Fruit fly (Drosophila melanogaster) whole organism, embryonic: ENCODE data around the gene sbr.

Experiments used
- Aef1 ChIP-seq: fragments of 200-800 bp; sonication (Bioruptor generic); IDR thresholded peaks from 3 replicates; pipeline ENCODE4 v1.3.6; 2022; ENCODE audit warnings: missing biosample characterization, missing genetic modification characterization
- Bteb2 ChIP-seq: fragments of 200-800 bp; sonication (Bioruptor generic); optimal IDR thresholded peaks from 2 replicates; lab custom pipeline; 2016; ENCODE audit warnings: missing biosample characterization, missing genetic modification characterization
- C15 ChIP-seq: fragments of 200-800 bp; sonication (Bioruptor generic); IDR thresholded peaks from 3 replicates; pipeline ENCODE4 v1.3.6; 2022; ENCODE audit warnings: missing biosample characterization, missing genetic modification characterization
- CG10366 ChIP-seq: fragments of 200-800 bp; sonication (Bioruptor generic); IDR thresholded peaks from 2 replicates; pipeline ENCODE4 v1.3.6; 2022; ENCODE audit warnings: missing biosample characterization, missing genetic modification characterization
- CG10565 ChIP-seq: fragments of 200-800 bp; sonication (Bioruptor generic); optimal IDR thresholded peaks from 3 replicates; lab custom pipeline; 2016; ENCODE audit warnings: missing biosample characterization, mild to moderate bottlenecking, missing genetic modification characterization
- CG10654 ChIP-seq: fragments of 200-800 bp; sonication (Bioruptor generic); optimal IDR thresholded peaks from 2 replicates; lab custom pipeline; 2016; ENCODE audit warnings: missing biosample characterization, missing genetic modification characterization
- CG10979 ChIP-seq: fragments of 200-800 bp; sonication (Bioruptor generic); optimal IDR thresholded peaks from 2 replicates; lab custom pipeline; 2018; ENCODE audit warnings: missing biosample characterization, mild to moderate bottlenecking, missing genetic modification characterization, moderate library complexity
- CG11085 ChIP-seq: fragments of 200-800 bp; sonication (Bioruptor generic); IDR thresholded peaks from 2 replicates; pipeline ENCODE4 v1.3.6; 2022; ENCODE audit warnings: missing biosample characterization, missing genetic modification characterization
- CG13123 ChIP-seq: fragments of 200-800 bp; sonication (Bioruptor generic); optimal IDR thresholded peaks from 2 replicates; lab custom pipeline; 2016; ENCODE audit warnings: missing biosample characterization, missing genetic modification characterization
- CG14014 ChIP-seq: fragments of 200-800 bp; sonication (Bioruptor generic); IDR thresholded peaks from 2 replicates; pipeline ENCODE4 v1.3.6; 2022; ENCODE audit warnings: missing biosample characterization, missing genetic modification characterization
- CG14667 ChIP-seq: fragments of 200-800 bp; sonication (Bioruptor generic); IDR thresholded peaks from 2 replicates; pipeline ENCODE4 v1.3.6; 2022; ENCODE audit warnings: missing biosample characterization, missing genetic modification characterization
- CG15269 ChIP-seq: fragments of 200-800 bp; sonication (Bioruptor generic); optimal IDR thresholded peaks from 2 replicates; lab custom pipeline; 2018; ENCODE audit warnings: missing biosample characterization, mild to moderate bottlenecking, missing genetic modification characterization, moderate library complexity
- CG17359 ChIP-seq: fragments of 200-800 bp; sonication (Bioruptor generic); optimal IDR thresholded peaks from 3 replicates; lab custom pipeline; 2018; ENCODE audit warnings: missing biosample characterization, mild to moderate bottlenecking, missing genetic modification characterization, moderate library complexity
- CG17361 ChIP-seq: fragments of 200-800 bp; sonication (Bioruptor generic); IDR thresholded peaks from 3 replicates; pipeline ENCODE4 v1.3.6; 2022; ENCODE audit warnings: missing biosample characterization, missing genetic modification characterization
- CG17385 ChIP-seq: fragments of 200-800 bp; sonication (Bioruptor generic); optimal IDR thresholded peaks from 3 replicates; lab custom pipeline; 2018; ENCODE audit warnings: missing biosample characterization, mild to moderate bottlenecking, missing genetic modification characterization
- CG2202 ChIP-seq: fragments of 200-800 bp; sonication (Bioruptor generic); optimal IDR thresholded peaks from 2 replicates; lab custom pipeline; 2018; ENCODE audit warnings: missing biosample characterization, mild to moderate bottlenecking, missing genetic modification characterization
- CG3163 ChIP-seq: fragments of 200-800 bp; sonication (Bioruptor generic); optimal IDR thresholded peaks from 3 replicates; lab custom pipeline; 2016; ENCODE audit warnings: missing biosample characterization, missing genetic modification characterization
- CG3726 ChIP-seq: fragments of 200-800 bp; sonication (Bioruptor generic); IDR thresholded peaks from 3 replicates; pipeline ENCODE4, ENCODE4 v1.3.6; 2022; ENCODE audit warnings: missing biosample characterization, missing genetic modification characterization
- CG4328 ChIP-seq: fragments of 200-800 bp; sonication (Bioruptor generic); optimal IDR thresholded peaks from 3 replicates; lab custom pipeline; 2017; ENCODE audit warnings: missing biosample characterization, missing genetic modification reagents, missing genetic modification characterization
- CG4707 ChIP-seq: fragments of 200-800 bp; sonication (Bioruptor generic); optimal IDR thresholded peaks from 2 replicates; lab custom pipeline; 2018; ENCODE audit warnings: missing biosample characterization, mild to moderate bottlenecking, missing genetic modification characterization, moderate library complexity
- CG8388 ChIP-seq: fragments of 200-800 bp; sonication (Bioruptor generic); optimal IDR thresholded peaks from 2 replicates; lab custom pipeline; 2019; ENCODE audit warnings: missing biosample characterization, mild to moderate bottlenecking, missing genetic modification characterization, moderate library complexity
- CG9797 ChIP-seq: fragments of 200-800 bp; sonication (Bioruptor generic); optimal IDR thresholded peaks from 3 replicates; lab custom pipeline; 2018; ENCODE audit warnings: missing biosample characterization, mild to moderate bottlenecking, missing genetic modification characterization
- Deaf1 ChIP-seq: fragments of 200-800 bp; optimal IDR thresholded peaks from 3 replicates; lab custom pipeline; 2019; ENCODE audit warnings: missing biosample characterization, mild to moderate bottlenecking, missing genetic modification characterization, moderate library complexity
- Dfd ChIP-seq, 2 experiments: fragments of >200 bp; optimal IDR thresholded peaks; 2 replicates each; lab custom pipeline; 2017; ENCODE audit warnings: missing biosample characterization in 2 of 2, missing genetic modification characterization in 2 of 2
- E2f1 ChIP-seq: fragments of 200-800 bp; sonication (Bioruptor generic); IDR thresholded peaks from 2 replicates; pipeline ENCODE4 v1.3.6; 2022; ENCODE audit warnings: missing biosample characterization, missing genetic modification characterization
- Ets65A ChIP-seq: fragments of 200-800 bp; sonication (Bioruptor generic); peaks from one replicate; lab custom pipeline; 2016; ENCODE audit warnings: missing biosample characterization, missing genetic modification characterization
- NK7.1 ChIP-seq: fragments of 200-800 bp; sonication (Bioruptor generic); optimal IDR thresholded peaks from 3 replicates; lab custom pipeline; 2016; ENCODE audit warnings: missing biosample characterization, missing genetic modification characterization
- Nf-YB ChIP-seq: fragments of 200-800 bp; sonication (Bioruptor generic); optimal IDR thresholded peaks from 3 replicates; lab custom pipeline; 2019; ENCODE audit warnings: missing biosample characterization, mild to moderate bottlenecking, missing genetic modification characterization, moderate library complexity
- PHDP ChIP-seq: fragments of 200-800 bp; sonication (Bioruptor generic); optimal IDR thresholded peaks from 3 replicates; lab custom pipeline; 2018; ENCODE audit warnings: missing biosample characterization, mild to moderate bottlenecking, missing genetic modification characterization, moderate library complexity
- Ptx1 ChIP-seq: fragments of 200-800 bp; sonication (Bioruptor generic); IDR thresholded peaks from 2 replicates; pipeline ENCODE4 v1.3.6; 2022; ENCODE audit warnings: missing biosample characterization, missing genetic modification characterization
- Taf1 ChIP-seq: fragments of 200-800 bp; sonication (Bioruptor generic); IDR thresholded peaks from 2 replicates; pipeline ENCODE4 v1.3.6; 2022; ENCODE audit warnings: missing biosample characterization, missing genetic modification characterization
- ara ChIP-seq: fragments of 200-800 bp; sonication (Bioruptor generic); IDR thresholded peaks from 2 replicates; pipeline ENCODE4 v1.3.6; 2022; ENCODE audit warnings: missing biosample characterization, missing genetic modification characterization
- bcd ChIP-seq: fragments of 200-800 bp; sonication (Bioruptor generic); optimal IDR thresholded peaks from 2 replicates; lab custom pipeline; 2017; ENCODE audit warnings: missing biosample characterization, mild to moderate bottlenecking, missing genetic modification characterization
- btn ChIP-seq: fragments of 200-800 bp; sonication (Bioruptor generic); optimal IDR thresholded peaks from 2 replicates; lab custom pipeline; 2016; ENCODE audit warnings: missing biosample characterization, missing genetic modification characterization
- chm ChIP-seq: fragments of 200-800 bp; sonication (Bioruptor generic); IDR thresholded peaks from 2 replicates; pipeline ENCODE4 v1.3.6; 2022; ENCODE audit warnings: missing biosample characterization, missing genetic modification characterization
- gce ChIP-seq: fragments of 200-800 bp; sonication (Bioruptor generic); IDR thresholded peaks from 3 replicates; pipeline ENCODE4 v1.3.6; 2022; ENCODE audit warnings: missing biosample characterization, missing genetic modification characterization
- gcm2 ChIP-seq: fragments of 200-800 bp; sonication (Bioruptor generic); optimal IDR thresholded peaks from 2 replicates; lab custom pipeline; 2016; ENCODE audit warnings: missing biosample characterization, missing genetic modification characterization
- gfzf ChIP-seq: fragments of 200-800 bp; sonication (Bioruptor generic); optimal IDR thresholded peaks from 2 replicates; lab custom pipeline; 2016; ENCODE audit warnings: missing biosample characterization, mild to moderate bottlenecking, missing genetic modification characterization, moderate library complexity
- ind ChIP-seq: fragments of 200-800 bp; sonication (Bioruptor generic); optimal IDR thresholded peaks from 3 replicates; lab custom pipeline; 2016; ENCODE audit warnings: missing biosample characterization, missing genetic modification characterization
- lola ChIP-seq, 3 experiments: fragments of >200 bp in 2 of 3; fragments of 200-800 bp in 1 of 3; sonication (Bioruptor generic) in 1 of 3; optimal IDR thresholded peaks; 2 replicates each; lab custom pipeline; 2017 to 2019; ENCODE audit warnings: missing biosample characterization in 3 of 3, missing genetic modification characterization in 3 of 3, mild to moderate bottlenecking in 1 of 3, moderate library complexity in 1 of 3
- nmo ChIP-seq: fragments of 200-800 bp; sonication (Bioruptor generic); optimal IDR thresholded peaks from 2 replicates; lab custom pipeline; 2018; ENCODE audit warnings: missing biosample characterization, mild to moderate bottlenecking, missing genetic modification characterization, moderate library complexity
- onecut ChIP-seq: fragments of 200-800 bp; sonication (Bioruptor generic); IDR thresholded peaks from 2 replicates; pipeline ENCODE4 v1.3.6; 2022; ENCODE audit warnings: missing biosample characterization, missing genetic modification characterization
- otp ChIP-seq: fragments of 200-800 bp; sonication (Bioruptor generic); IDR thresholded peaks from 3 replicates; pipeline ENCODE4, ENCODE4 v1.3.6; 2022; ENCODE audit warnings: missing biosample characterization, missing genetic modification characterization
- prd ChIP-seq, 3 experiments: fragments of >200 bp in 2 of 3; fragments of 200-800 bp in 1 of 3; sonication (Bioruptor generic) in 1 of 3; optimal IDR thresholded peaks in 2 of 3; IDR thresholded peaks in 1 of 3; 2 replicates in 2 of 3; 3 replicates in 1 of 3; pipeline versions ENCODE4 v1.3.6 to Lab custom; 2017 to 2022; ENCODE audit warnings: missing biosample characterization in 1 of 3, missing genetic modification characterization in 1 of 3
- psq ChIP-seq: fragments of 200-800 bp; sonication (Bioruptor generic); optimal IDR thresholded peaks from 2 replicates; lab custom pipeline; 2017; ENCODE audit warnings: missing biosample characterization, missing genetic modification characterization
- salm ChIP-seq: fragments of 200-800 bp; sonication (Bioruptor generic); optimal IDR thresholded peaks from 2 replicates; lab custom pipeline; 2018; ENCODE audit warnings: missing biosample characterization, mild to moderate bottlenecking, missing genetic modification characterization
- slbo ChIP-seq: fragments of 200-800 bp; sonication (Bioruptor generic); IDR thresholded peaks from 2 replicates; pipeline ENCODE4 v1.3.6; 2022; ENCODE audit warnings: missing biosample characterization, missing genetic modification characterization
- tap ChIP-seq: fragments of 200-800 bp; optimal IDR thresholded peaks from 3 replicates; lab custom pipeline; 2019; ENCODE audit warnings: missing biosample characterization, mild to moderate bottlenecking, missing genetic modification characterization, moderate library complexity
- tup ChIP-seq: fragments of 200-800 bp; sonication (Bioruptor generic); optimal IDR thresholded peaks from 2 replicates; lab custom pipeline; 2016; ENCODE audit warnings: missing biosample characterization, mild to moderate bottlenecking, missing genetic modification characterization, moderate library complexity
- twi ChIP-seq: fragments of 200-800 bp; optimal IDR thresholded peaks from 2 replicates; lab custom pipeline; 2019; ENCODE audit warnings: missing biosample characterization, mild to moderate bottlenecking, missing genetic modification characterization, moderate library complexity
- unc-4 ChIP-seq: fragments of 200-800 bp; sonication (Bioruptor generic); IDR thresholded peaks from 2 replicates; pipeline ENCODE4 v1.3.6; 2022; ENCODE audit warnings: missing biosample characterization, missing genetic modification characterization; ENCODE audit not compliant: partially characterized antibody
- vfl ChIP-seq: fragments of 200-800 bp; sonication (Bioruptor generic); optimal IDR thresholded peaks from 2 replicates; lab custom pipeline; 2016; ENCODE audit warnings: missing biosample characterization, missing genetic modification characterization
- wor ChIP-seq: fragments of 200-800 bp; sonication (Bioruptor generic); IDR thresholded peaks from 2 replicates; pipeline ENCODE4 v1.3.6; 2022; ENCODE audit warnings: missing biosample characterization, missing genetic modification characterization

The sbr gene

DNA sequence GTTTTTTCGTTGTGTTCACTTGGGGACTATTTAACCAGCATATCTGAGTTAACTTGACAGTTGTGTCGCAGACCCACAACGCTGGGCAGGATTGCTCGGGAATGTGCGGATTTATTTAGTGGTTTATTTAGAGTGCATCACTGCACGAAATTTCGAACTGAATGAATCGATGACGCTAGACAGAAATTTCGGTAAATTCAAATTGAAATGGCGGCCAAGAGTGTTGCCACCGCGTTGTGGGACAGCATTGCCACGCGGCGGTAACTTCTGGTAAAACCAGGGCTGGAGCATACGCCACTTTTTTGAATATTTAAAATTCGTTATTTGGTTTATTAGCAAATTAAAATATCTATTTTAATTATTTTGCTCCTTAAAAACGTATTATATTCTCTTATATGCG is 7.8 kb upstream of the sbr start, which contains the start of gene feo (continued):
- TF ChIP-seq tap (tag; lab: Kevin White, UChicago) (no peak), Aef1 (GFP tag; lab: Robert Waterston, UW) (no peak), onecut (GFP tag; lab: Robert Waterston, UW) (no peak), CG2202 (tag; lab: Kevin White, UChicago) (no peak), psq (no peak), CG17385 (no peak), Deaf1 (tag; lab: Kevin White, UChicago) (no peak), unc-4 (GFP tag; lab: Robert Waterston, UW) (no peak), CG13123 (GFP tag; lab: Kevin White, UChicago) (no peak), Dfd (GFP tag; optimal IDR thresholded peaks at IDR 0.05; lab: Kevin White, UChicago) (no peak), E2f1 (GFP tag; lab: Robert Waterston, UW) (no peak), CG17359 (tag; lab: Kevin White, UChicago) (no peak), CG10654 (GFP tag; lab: Kevin White, UChicago) (no peak), btn (no peak), prd (optimal IDR thresholded peaks at IDR 0.05; lab: Kevin White, UChicago) (no peak), prd (GFP tag; IDR thresholded peaks at IDR 0.05; lab: Robert Waterston, UW) (no peak), gfzf (peak; percentile 25), nmo (GFP tag; lab: Kevin White, UChicago) (peak; percentile 11), slbo (no peak), twi (no peak), CG10565 (GFP tag; lab: Kevin White, UChicago) (no peak), otp (no peak), CG4707 (no peak), gce (GFP tag; lab: Robert Waterston, UW) (no peak), chm (GFP tag; lab: Robert Waterston, UW) (no peak), Ets65A (GFP tag; lab: Kevin White, UChicago) (no peak), CG8388 (GFP tag; lab: Kevin White, UChicago) (no peak), CG10366 (GFP tag; lab: Robert Waterston, UW) (no peak), CG14014 (GFP tag; lab: Robert Waterston, UW) (no peak), CG4328 (GFP tag; lab: Kevin White, UChicago) (no peak), vfl (GFP tag; lab: Kevin White, UChicago) (no peak), bcd (GFP tag; lab: Kevin White, UChicago) (no peak), tup (GFP tag; lab: Kevin White, UChicago) (no peak), ara (GFP tag; lab: Robert Waterston, UW) (no peak), CG14667 (no peak), CG15269 (no peak), CG9797 (peak; percentile 4), lola (GFP tag; optimal IDR thresholded peaks at IDR 0.05; lab: Kevin White, UChicago) (no peak), CG3726 (no peak), Bteb2 (GFP tag; lab: Kevin White, UChicago) (no peak), ind (GFP tag; lab: Kevin White, UChicago) (no peak), gcm2 (GFP tag; lab: Kevin White, UChicago) (no peak), CG10979 (no peak), salm (tag; lab: Kevin White, UChicago) (no peak), wor (no peak), CG17361 (no peak), Taf1 (no peak), Nf-YB (GFP tag; lab: Kevin White, UChicago) (no peak), Ptx1 (GFP tag; lab: Robert Waterston, UW) (no peak), CG11085 (GFP tag; lab: Robert Waterston, UW) (no peak), CG3163 (no peak), NK7.1 (GFP tag; lab: Kevin White, UChicago) (no peak), PHDP (tag; lab: Kevin White, UChicago) (no peak), C15 (GFP tag; lab: Robert Waterston, UW) (no peak)
